Worm (Caenorhabditis elegans): ENCODE results near the gene F58F12.2.

F58F12.2 gene

DNA sequence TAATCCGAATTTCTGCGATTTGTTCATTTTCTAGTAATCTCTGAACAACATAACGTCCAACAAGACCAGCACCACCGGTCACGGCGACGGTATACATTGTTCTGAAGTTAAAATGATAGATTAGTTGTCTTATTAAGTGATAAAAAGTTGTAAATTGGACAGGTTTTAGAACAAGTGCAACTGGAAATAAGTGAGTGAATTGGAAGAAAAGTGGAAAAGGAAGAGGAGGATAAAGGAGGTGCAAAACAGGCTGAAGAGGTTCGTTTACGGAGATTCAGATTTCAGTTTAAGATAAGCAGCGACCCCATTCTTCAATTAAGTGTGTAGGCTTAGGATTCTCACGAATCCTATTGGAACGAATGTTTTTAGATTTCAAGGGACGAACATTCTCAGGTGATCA is 28.9 kb downstream of the F58F12.2 start, which contains the start of gene C32D5.12:
Gene C32D5.12 (minus strand): TSS at position 101 of the 400 bp plus-strand sequence.
- peak; percentile 28 for TF ChIP-seq blmp-1 (tag; optimal IDR thresholded peaks at IDR 0.05)
- TF ChIP-seq lir-3 (tag; optimal IDR thresholded peaks at IDR 0.05; ENCODE audit: poor library complexity), result no peak

DNA sequence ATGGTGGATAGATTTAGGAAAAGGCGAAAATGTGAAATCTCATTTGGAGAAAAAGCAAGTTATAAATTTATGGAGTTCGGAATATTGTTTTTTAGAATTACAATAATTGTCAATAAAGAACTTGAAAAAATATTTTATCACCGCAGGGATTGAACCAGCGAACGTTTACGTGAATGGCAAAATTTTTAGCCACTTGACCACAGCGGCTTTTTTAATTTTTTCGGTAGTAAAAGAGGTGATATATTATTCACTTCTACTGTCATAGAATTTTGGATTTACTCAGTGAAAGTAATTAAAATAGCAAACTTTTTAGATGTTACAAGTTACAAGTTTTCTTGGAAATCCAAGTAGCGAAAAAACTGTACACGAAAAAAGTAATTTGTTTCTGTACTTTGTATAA is 29.6 kb downstream of the F58F12.2 start:
- no peak for TF ChIP-seq mdl-1 (tag; optimal IDR thresholded peaks at IDR 0.05)
- TF ChIP-seq nhr-85 (tag), result no peak
- TF ChIP-seq sox-4 (tag; optimal IDR thresholded peaks at IDR 0.05), result no peak
- TF ChIP-seq lin-13 (GFP tag; optimal IDR thresholded peaks at IDR 0.05), result no peak
- no peak for TF ChIP-seq ceh-8 (GFP tag; optimal IDR thresholded peaks at IDR 0.05)
- no peak for TF ChIP-seq nhr-71 (tag; optimal IDR thresholded peaks at IDR 0.05)
- no peak for TF ChIP-seq F16B12.6 (tag; optimal IDR thresholded peaks at IDR 0.05)
- TF ChIP-seq hlh-4 (tag; optimal IDR thresholded peaks at IDR 0.05), result no peak
- TF ChIP-seq zip-4 (GFP tag; optimal IDR thresholded peaks at IDR 0.05), result no peak
- no peak for TF ChIP-seq pax-3 (tag; optimal IDR thresholded peaks at IDR 0.05)
- no peak for TF ChIP-seq nhr-84 (tag; optimal IDR thresholded peaks at IDR 0.05)
- TF ChIP-seq pag-3 (tag; optimal IDR thresholded peaks at IDR 0.05; ENCODE audit: borderline replicate concordance, insufficient read depth), result no peak
- TF ChIP-seq snpc-4 (tag; optimal IDR thresholded peaks at IDR 0.05), result no peak
- TF ChIP-seq nhr-19 (GFP tag; conservative IDR thresholded peaks at IDR 0.05), result no peak
- TF ChIP-seq sup-37 (GFP tag; optimal IDR thresholded peaks at IDR 0.05), result no peak
- TF ChIP-seq aha-1 (tag; optimal IDR thresholded peaks at IDR 0.05), result no peak
- no peak for TF ChIP-seq efl-1 (optimal IDR thresholded peaks at IDR 0.05)
- TF ChIP-seq efl-1 (GFP tag; optimal IDR thresholded peaks at IDR 0.05 in 1 of 2), result no peak

ce11 chrII:6355396-6356346 is 32.2 kb downstream of the F58F12.2 start, which contains the start of gene C32D5.11:
Gene C32D5.11 (minus strand): TSS chrII:6355446.
- no peak for TF ChIP-seq hlh-17 (GFP tag; optimal IDR thresholded peaks at IDR 0.05; ENCODE audit: borderline replicate concordance)
- no peak for TF ChIP-seq Y116A8C.19 (tag; optimal IDR thresholded peaks at IDR 0.05; ENCODE audit: borderline replicate concordance)
- TF ChIP-seq grh-1 (GFP tag; IDR thresholded peaks at IDR 0.05), result peak; percentile 32; the same call in 1 of the 2 replicates
- TF ChIP-seq lin-13 (GFP tag; optimal IDR thresholded peaks at IDR 0.05), result peak; percentile 69
- TF ChIP-seq elt-2 (tag; optimal IDR thresholded peaks at IDR 0.05), result no peak
- TF ChIP-seq nhr-12 (tag; optimal IDR thresholded peaks at IDR 0.05), result no peak
- peak; percentile 16 for TF ChIP-seq snpc-4 (tag; optimal IDR thresholded peaks at IDR 0.05)
- TF ChIP-seq zip-4 (GFP tag; optimal IDR thresholded peaks at IDR 0.05), result no peak
- no peak for TF ChIP-seq mab-9 (GFP tag; IDR thresholded peaks at IDR 0.05)
- TF ChIP-seq pqm-1 (tag; optimal IDR thresholded peaks at IDR 0.05), result no peak
- TF ChIP-seq efl-3 (GFP tag; optimal IDR thresholded peaks at IDR 0.05), result no peak
- TF ChIP-seq lsy-2 (tag; optimal IDR thresholded peaks at IDR 0.05), result peak; percentile 82 to 86
- TF ChIP-seq blmp-1 (tag; optimal IDR thresholded peaks at IDR 0.05), result peak; percentile 67
- TF ChIP-seq swsn-7 (tag; optimal IDR thresholded peaks at IDR 0.05), result peak; percentile 83
- TF ChIP-seq elt-3 (tag; optimal IDR thresholded peaks at IDR 0.05), result peak in 2 of 6 experiments; percentile 17 to 45
- TF ChIP-seq nhr-77 (tag; optimal IDR thresholded peaks at IDR 0.05), result peak; percentile 72
- peak; percentile 21 for TF ChIP-seq egl-13 (tag; optimal IDR thresholded peaks at IDR 0.05)
- TF ChIP-seq ets-5 (GFP tag; IDR thresholded peaks at IDR 0.05), result no peak
- peak; percentile 49 for TF ChIP-seq unc-130 (tag; optimal IDR thresholded peaks at IDR 0.05)
- peak; percentile 17 for TF ChIP-seq pax-3 (tag; optimal IDR thresholded peaks at IDR 0.05)
- peak; percentile 48 for TF ChIP-seq jun-1 (tag; optimal IDR thresholded peaks at IDR 0.05)
- peak; percentile 63 for TF ChIP-seq isw-1 (GFP tag; IDR thresholded peaks at IDR 0.05)
- peak; percentile 51 to 77 (median 70) for TF ChIP-seq ceh-82 (tag; optimal IDR thresholded peaks at IDR 0.05)
- no peak for TF ChIP-seq alr-1 (tag; optimal IDR thresholded peaks at IDR 0.05; ENCODE audit: borderline replicate concordance)
- no peak for TF ChIP-seq sox-4 (tag; optimal IDR thresholded peaks at IDR 0.05)
- no peak for TF ChIP-seq nhr-76 (tag; optimal IDR thresholded peaks at IDR 0.05)
- TF ChIP-seq nhr-237 (tag; optimal IDR thresholded peaks at IDR 0.05), result no peak
- peak; percentile 54 for TF ChIP-seq F16B12.6 (tag; optimal IDR thresholded peaks at IDR 0.05)
- TF ChIP-seq ztf-4 (tag; optimal IDR thresholded peaks at IDR 0.05), result peak; percentile 63
- TF ChIP-seq nhr-19 (GFP tag; conservative IDR thresholded peaks at IDR 0.05), result peak; percentile 72
- no peak for TF ChIP-seq mef-2 (tag; optimal IDR thresholded peaks at IDR 0.05)
- no peak for TF ChIP-seq fkh-4 (tag; optimal IDR thresholded peaks at IDR 0.05; ENCODE audit: borderline replicate concordance)
- no peak for TF ChIP-seq ceh-63 (GFP tag; optimal IDR thresholded peaks at IDR 0.05)
